Worm (Caenorhabditis elegans): ENCODE measurements around the gene srh-76.

ce11 chrV:5845162-5845561, 11.5 kb downstream of the srh-76 start:
- TF ChIP-seq med-1 (GFP tag; optimal IDR thresholded peaks at IDR 0.05; ENCODE audit: insufficient read depth) (no peak), ztf-23 (GFP tag; IDR thresholded peaks at IDR 0.05) (no peak), flt-1 (GFP tag; IDR thresholded peaks at IDR 0.05) (no peak), ref-1 (GFP tag; conservative IDR thresholded peaks at IDR 0.05) (no peak), klf-2 (GFP tag; conservative IDR thresholded peaks at IDR 0.05) (no peak), tab-1 (GFP tag; IDR thresholded peaks at IDR 0.05) (no peak), ztf-29 (GFP tag; IDR thresholded peaks at IDR 0.05) (no peak), T22C8.4 (GFP tag; IDR thresholded peaks at IDR 0.05) (no peak)
